Worm (Caenorhabditis elegans) whole organism, mixed stage, embryonic: ENCODE measurements around the gene F26A1.9.
"Not testable (repeated sequence)": the region's sequence is repeated elsewhere in the genome, so short reads cannot be mapped to it uniquely, and the experiment has no call there.

Source experiments
- blmp-1 ChIP-seq: fragments of 150-350 bp; optimal IDR thresholded peaks from 2 replicates; lab custom pipeline; 2014; ENCODE audit warnings: missing biosample characterization, missing genetic modification characterization
- ces-1 ChIP-seq: fragments of 150-350 bp; optimal IDR thresholded peaks from 2 replicates; lab custom pipeline; 2014; ENCODE audit warnings: missing biosample characterization, missing genetic modification reagents, missing genetic modification characterization
- flh-1 ChIP-seq: fragments of 200-800 bp; sonication (Bioruptor generic); optimal IDR thresholded peaks from 2 replicates; lab custom pipeline; 2018; ENCODE audit warnings: mild to moderate bottlenecking, missing genetic modification characterization, moderate library complexity, missing compliant biosample characterization
- nhr-12 ChIP-seq: fragments of 150-350 bp; optimal IDR thresholded peaks from 2 replicates; lab custom pipeline; 2014; ENCODE audit warnings: missing biosample characterization, missing genetic modification characterization
- nhr-28 ChIP-seq: fragments of 150-350 bp; optimal IDR thresholded peaks from 2 replicates; lab custom pipeline; 2014; ENCODE audit warnings: missing biosample characterization, missing genetic modification characterization
- pha-4 ChIP-seq: fragments of 150-350 bp; optimal IDR thresholded peaks from 2 replicates; lab custom pipeline; 2018; ENCODE audit warnings: missing biosample characterization, missing genetic modification reagents, missing genetic modification characterization
- snpc-4 ChIP-seq: fragments of 150-350 bp; optimal IDR thresholded peaks from 2 replicates; lab custom pipeline; 2014; ENCODE audit warnings: missing biosample characterization, missing genetic modification characterization
- unc-39 ChIP-seq: fragments of 150-350 bp; optimal IDR thresholded peaks from 2 replicates; lab custom pipeline; 2014; ENCODE audit warnings: missing biosample characterization, missing genetic modification characterization
- ztf-11 ChIP-seq: fragments of 150-350 bp; optimal IDR thresholded peaks from 2 replicates; lab custom pipeline; 2014; ENCODE audit warnings: missing biosample characterization, missing genetic modification characterization

DNA sequence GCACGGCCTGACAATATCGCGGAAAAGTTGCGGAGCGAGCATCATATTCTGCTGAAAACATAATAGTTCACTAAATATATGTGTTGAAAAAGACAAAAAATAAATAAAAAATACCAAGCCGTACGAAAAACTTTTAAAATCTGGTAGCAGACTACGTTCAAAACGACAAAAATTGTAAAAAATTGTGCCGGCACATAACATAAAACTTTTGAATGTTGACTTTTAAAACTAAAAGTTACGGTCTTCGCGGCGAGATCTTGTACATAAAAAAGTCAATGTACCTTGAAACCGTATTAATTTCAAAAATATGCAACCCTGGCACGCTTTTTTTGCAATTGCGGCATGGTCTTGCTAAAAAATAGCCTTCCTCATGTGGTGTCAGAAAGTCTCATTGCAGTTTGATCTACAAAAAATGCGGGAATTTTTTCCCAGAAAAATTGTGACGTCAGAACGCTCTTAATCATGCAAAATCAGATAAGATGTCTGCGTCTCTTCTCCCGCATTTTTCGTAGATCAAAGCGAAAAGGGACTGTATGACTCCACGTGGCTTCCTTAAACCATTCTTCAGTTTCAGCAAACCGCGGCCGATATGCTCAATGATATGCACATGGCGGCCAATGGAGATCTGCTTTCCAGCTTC is 47.3 kb downstream of the F26A1.9 start, which contains the start of the genes gex-5 and C38D4.10:
- not testable (repeated sequence) for TF ChIP-seq unc-39; flh-1 (GFP tag; lab: Kevin White, UChicago); ztf-11; nhr-12 (tag; lab: Kevin White, UChicago); blmp-1 (tag; lab: Kevin White, UChicago); snpc-4; ces-1 (GFP tag; lab: Kevin White, UChicago); pha-4; nhr-28 (tag; lab: Kevin White, UChicago)
